Fruit fly (Drosophila melanogaster) whole organism, prepupa: ENCODE data around the gene CalpC.

Experiments
- Blimp-1 ChIP-seq: fragments of 200-800 bp; sonication (Bioruptor generic); optimal IDR thresholded peaks from 3 replicates; lab custom pipeline; 2017; ENCODE audit warnings: missing biosample characterization, missing genetic modification characterization, mild to moderate bottlenecking, moderate library complexity, missing genetic modification reagents
- CG10631 ChIP-seq: fragments of 200-800 bp; sonication (Bioruptor generic); optimal IDR thresholded peaks from 2 replicates; lab custom pipeline; 2016; ENCODE audit warnings: missing biosample characterization, missing genetic modification characterization
- CG10669 ChIP-seq: fragments of 200-800 bp; sonication (Bioruptor generic); optimal IDR thresholded peaks from 3 replicates; lab custom pipeline; 2018; ENCODE audit warnings: missing biosample characterization, mild to moderate bottlenecking, missing genetic modification characterization, moderate library complexity
- CG11294 ChIP-seq: fragments of 200-800 bp; sonication (Bioruptor generic); IDR thresholded peaks from 2 replicates; pipeline ENCODE4 v1.3.6; 2022; ENCODE audit warnings: missing biosample characterization, missing genetic modification characterization
- CG11762 ChIP-seq: fragments of 200-800 bp; sonication (Bioruptor generic); optimal IDR thresholded peaks from 3 replicates; lab custom pipeline; 2016; ENCODE audit warnings: missing biosample characterization, missing genetic modification characterization; ENCODE audit not compliant: insufficient read depth
- CG11902 ChIP-seq: fragments of 200-800 bp; sonication (Bioruptor generic); optimal IDR thresholded peaks from 3 replicates; lab custom pipeline; 2016; ENCODE audit warnings: missing biosample characterization, missing genetic modification characterization
- CG15336 ChIP-seq: fragments of 200-800 bp; sonication (Bioruptor generic); IDR thresholded peaks from 2 replicates; pipeline ENCODE4 v1.3.6; 2022; ENCODE audit warnings: missing biosample characterization, missing genetic modification characterization
- CG1621 ChIP-seq: fragments of 200-800 bp; sonication (Bioruptor generic); optimal IDR thresholded peaks from 3 replicates; lab custom pipeline; 2018; ENCODE audit warnings: missing biosample characterization, mild to moderate bottlenecking, missing genetic modification characterization
- CG16779 ChIP-seq: fragments of 200-800 bp; sonication (Bioruptor generic); optimal IDR thresholded peaks from 3 replicates; lab custom pipeline; 2017; ENCODE audit warnings: missing biosample characterization, mild to moderate bottlenecking, missing genetic modification characterization
- CG3032 ChIP-seq: fragments of 200-800 bp; optimal IDR thresholded peaks from 2 replicates; lab custom pipeline; 2019; ENCODE audit warnings: missing biosample characterization, mild to moderate bottlenecking, missing genetic modification characterization, moderate library complexity
- CG32006 ChIP-seq: fragments of 200-800 bp; sonication (Bioruptor generic); optimal IDR thresholded peaks from 3 replicates; lab custom pipeline; 2017; ENCODE audit warnings: missing biosample characterization, mild to moderate bottlenecking, missing genetic modification characterization
- CG34406 ChIP-seq: fragments of 200-800 bp; sonication (Bioruptor generic); optimal IDR thresholded peaks from 3 replicates; lab custom pipeline; 2016; ENCODE audit warnings: missing biosample characterization, missing genetic modification characterization
- CG3919 ChIP-seq: fragments of 200-800 bp; sonication (Bioruptor generic); optimal IDR thresholded peaks from 3 replicates; lab custom pipeline; 2016; ENCODE audit warnings: missing biosample characterization, missing genetic modification characterization
- CG6163 ChIP-seq: fragments of 200-800 bp; sonication (Bioruptor generic); IDR thresholded peaks from 3 replicates; pipeline ENCODE4 v1.3.6; 2022; ENCODE audit warnings: missing biosample characterization, missing genetic modification characterization
- CG6808 ChIP-seq: fragments of 200-800 bp; sonication (Bioruptor generic); optimal IDR thresholded peaks from 3 replicates; lab custom pipeline; 2017; ENCODE audit warnings: missing biosample characterization, missing genetic modification characterization, mild to moderate bottlenecking, moderate library complexity, missing genetic modification reagents
- CG6854 ChIP-seq: fragments of 200-800 bp; sonication (Bioruptor generic); optimal IDR thresholded peaks from 2 replicates; lab custom pipeline; 2017; ENCODE audit warnings: missing biosample characterization, mild to moderate bottlenecking, missing genetic modification characterization
- CG8319 ChIP-seq: fragments of 200-800 bp; sonication (Bioruptor generic); optimal IDR thresholded peaks from 3 replicates; lab custom pipeline; 2016; ENCODE audit warnings: missing biosample characterization, missing genetic modification characterization
- CG8632 ChIP-seq: fragments of 200-800 bp; sonication (Bioruptor generic); optimal IDR thresholded peaks from 3 replicates; lab custom pipeline; 2016; ENCODE audit warnings: missing biosample characterization, missing genetic modification characterization
- Eip75B ChIP-seq: fragments of 200-800 bp; sonication (Bioruptor generic); optimal IDR thresholded peaks from 3 replicates; lab custom pipeline; 2016; ENCODE audit warnings: missing biosample characterization, missing genetic modification characterization
- Eip78C ChIP-seq: fragments of 200-800 bp; sonication (Bioruptor generic); peaks from one replicate; lab custom pipeline; 2016; ENCODE audit warnings: missing biosample characterization, missing genetic modification characterization
- Eip93F ChIP-seq: fragments of 200-800 bp; sonication (Bioruptor generic); optimal IDR thresholded peaks from 2 replicates; lab custom pipeline; 2016; ENCODE audit warnings: missing biosample characterization, mild to moderate bottlenecking, missing genetic modification characterization
- Ets21C ChIP-seq: fragments of 200-800 bp; sonication (Bioruptor generic); optimal IDR thresholded peaks from 3 replicates; lab custom pipeline; 2016; ENCODE audit warnings: missing biosample characterization, missing genetic modification characterization
- Gug ChIP-seq: fragments of 200-800 bp; sonication (Bioruptor generic); IDR thresholded peaks from 2 replicates; pipeline ENCODE4 v1.3.6; 2022; ENCODE audit warnings: missing biosample characterization, missing genetic modification characterization
- Hr38 ChIP-seq: sonication (Bioruptor generic); optimal IDR thresholded peaks from 2 replicates; lab custom pipeline; 2016; ENCODE audit warnings: missing biosample characterization, missing genetic modification characterization
- Hr39 ChIP-seq: fragments of 200-800 bp; sonication (Bioruptor generic); optimal IDR thresholded peaks from 2 replicates; lab custom pipeline; 2016; ENCODE audit warnings: missing biosample characterization, missing genetic modification characterization
- Hr4 ChIP-seq: fragments of 200-800 bp; sonication (Bioruptor generic); optimal IDR thresholded peaks from 3 replicates; lab custom pipeline; 2016; ENCODE audit warnings: missing biosample characterization, missing genetic modification characterization
- Lpt ChIP-seq: fragments of 200-800 bp; sonication (Bioruptor generic); optimal IDR thresholded peaks from 3 replicates; lab custom pipeline; 2016; ENCODE audit warnings: missing biosample characterization, missing genetic modification characterization
- Met ChIP-seq: fragments of 200-800 bp; sonication (Bioruptor generic); optimal IDR thresholded peaks from 3 replicates; lab custom pipeline; 2016; ENCODE audit warnings: missing biosample characterization, missing genetic modification characterization
- OdsH ChIP-seq: fragments of 200-800 bp; sonication (Bioruptor generic); optimal IDR thresholded peaks from 3 replicates; lab custom pipeline; 2016; ENCODE audit warnings: missing biosample characterization, missing genetic modification characterization
- Smox ChIP-seq: fragments of 200-800 bp; sonication (Bioruptor generic); optimal IDR thresholded peaks from 3 replicates; lab custom pipeline; 2016; ENCODE audit warnings: missing biosample characterization, missing genetic modification characterization
- Sox15 ChIP-seq: fragments of 200-800 bp; sonication (Bioruptor generic); optimal IDR thresholded peaks from 3 replicates; lab custom pipeline; 2016; ENCODE audit warnings: missing biosample characterization, missing genetic modification characterization
- achi ChIP-seq: fragments of 200-800 bp; sonication (Bioruptor generic); optimal IDR thresholded peaks from 3 replicates; lab custom pipeline; 2016; ENCODE audit warnings: missing biosample characterization, missing genetic modification characterization
- acj6 ChIP-seq: fragments of 200-800 bp; sonication (Bioruptor generic); optimal IDR thresholded peaks from 3 replicates; lab custom pipeline; 2016; ENCODE audit warnings: missing biosample characterization, missing genetic modification characterization
- cyc ChIP-seq: fragments of 200-800 bp; sonication (Bioruptor generic); optimal IDR thresholded peaks from 3 replicates; lab custom pipeline; 2016; ENCODE audit warnings: missing biosample characterization, missing genetic modification characterization
- dac ChIP-seq: fragments of 200-800 bp; sonication (Bioruptor generic); optimal IDR thresholded peaks from 2 replicates; lab custom pipeline; 2017; ENCODE audit warnings: missing biosample characterization, mild to moderate bottlenecking, missing genetic modification characterization
- eg ChIP-seq: fragments of 200-800 bp; sonication (Bioruptor generic); IDR thresholded peaks from 3 replicates; pipeline ENCODE4 v1.3.6; 2022; ENCODE audit warnings: missing biosample characterization, missing genetic modification characterization
- esn ChIP-seq: fragments of 200-800 bp; sonication (Bioruptor generic); optimal IDR thresholded peaks from 2 replicates; lab custom pipeline; 2016; ENCODE audit warnings: missing biosample characterization, mild to moderate bottlenecking, missing genetic modification characterization, moderate library complexity
- fd85E ChIP-seq: fragments of 200-800 bp; sonication (Bioruptor generic); optimal IDR thresholded peaks from 3 replicates; lab custom pipeline; 2016; ENCODE audit warnings: missing biosample characterization, missing genetic modification characterization
- fkh ChIP-seq: fragments of 200-800 bp; sonication (Bioruptor generic); optimal IDR thresholded peaks from 3 replicates; lab custom pipeline; 2017; ENCODE audit warnings: missing biosample characterization, mild to moderate bottlenecking, missing genetic modification characterization, moderate library complexity
- lz ChIP-seq: fragments of 200-800 bp; sonication (Bioruptor generic); optimal IDR thresholded peaks from 3 replicates; lab custom pipeline; 2016; ENCODE audit warnings: missing biosample characterization, missing genetic modification characterization
- net ChIP-seq: fragments of 200-800 bp; sonication (Bioruptor generic); optimal IDR thresholded peaks from 3 replicates; lab custom pipeline; 2016; ENCODE audit warnings: missing biosample characterization, missing genetic modification characterization
- pdm3 ChIP-seq: fragments of 200-800 bp; sonication (Bioruptor generic); optimal IDR thresholded peaks from 3 replicates; lab custom pipeline; 2016; ENCODE audit warnings: missing biosample characterization, missing genetic modification characterization
- salr ChIP-seq, 2 experiments: fragments of 200-800 bp; sonication (Bioruptor generic); optimal IDR thresholded peaks; 3 replicates each; lab custom pipeline; 2016 to 2018; ENCODE audit warnings: missing biosample characterization in 2 of 2, missing genetic modification characterization in 2 of 2, mild to moderate bottlenecking in 1 of 2
- spab ChIP-seq: fragments of 200-800 bp; sonication (Bioruptor generic); optimal IDR thresholded peaks from 2 replicates; lab custom pipeline; 2017; ENCODE audit warnings: missing biosample characterization, mild to moderate bottlenecking, missing genetic modification characterization, missing genetic modification reagents
- vri ChIP-seq: fragments of 200-800 bp; sonication (Bioruptor generic); optimal IDR thresholded peaks from 3 replicates; lab custom pipeline; 2016; ENCODE audit warnings: missing biosample characterization, mild to moderate bottlenecking, missing genetic modification characterization

Gene CalpC

DNA sequence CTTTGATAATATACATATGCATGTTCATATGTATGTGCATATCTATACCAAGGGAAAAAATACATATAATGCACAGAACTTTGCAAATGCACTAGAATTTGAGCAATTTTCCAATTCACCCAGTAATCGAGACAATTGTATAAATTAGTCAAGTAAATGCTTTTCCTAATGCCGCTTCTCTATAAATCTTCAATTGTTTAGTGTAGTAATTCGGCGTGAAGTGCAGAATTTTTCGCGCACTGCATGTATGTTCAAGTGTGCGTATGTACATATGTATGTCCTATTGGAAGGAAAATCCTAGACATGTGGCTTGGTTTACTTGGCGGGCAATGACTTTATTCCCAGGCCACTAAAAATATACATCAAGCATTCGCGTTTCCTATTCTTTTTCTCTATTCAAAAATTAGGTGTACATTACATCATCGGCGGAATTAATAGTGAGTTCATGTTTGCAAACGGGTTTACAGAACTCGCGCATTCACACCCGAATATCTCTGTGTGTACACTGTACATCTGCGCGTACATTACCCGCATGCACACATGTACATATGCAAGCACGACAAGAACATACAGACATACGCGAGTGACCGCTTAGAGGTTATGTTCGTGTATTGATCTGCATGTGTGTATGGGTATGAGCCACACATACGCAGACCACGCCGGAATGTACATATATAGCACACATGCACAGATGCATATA is 6.6 kb upstream of the CalpC start (continued):
- TF ChIP-seq salr (GFP tag; optimal IDR thresholded peaks at IDR 0.05; lab: Kevin White, UChicago) (no peak), acj6 (GFP tag; lab: Kevin White, UChicago) (peak; percentile 82), Smox (GFP tag; lab: Kevin White, UChicago) (no peak), dac (peak; percentile 45), Eip75B (GFP tag; lab: Kevin White, UChicago) (peak; percentile 78), OdsH (GFP tag; lab: Kevin White, UChicago) (peak; percentile 79), CG10631 (GFP tag; lab: Kevin White, UChicago) (peak; percentile 86), CG6163 (GFP tag; lab: Robert Waterston, UW) (peak; percentile 82), CG15336 (peak; percentile 75), Eip93F (GFP tag; lab: Kevin White, UChicago) (no peak), fkh (GFP tag; lab: Kevin White, UChicago) (peak; percentile 83), CG11762 (GFP tag; lab: Kevin White, UChicago) (peak; percentile 69), Blimp-1 (GFP tag; lab: Kevin White, UChicago) (no peak), CG8319 (GFP tag; lab: Kevin White, UChicago) (peak; percentile 57), CG32006 (GFP tag; lab: Kevin White, UChicago) (peak; percentile 77), spab (GFP tag; lab: Kevin White, UChicago) (peak; percentile 58), esn (GFP tag; lab: Kevin White, UChicago) (peak; percentile 70), Eip78C (GFP tag; lab: Kevin White, UChicago) (peak; percentile 95), CG16779 (tag; lab: Kevin White, UChicago) (no peak), CG3032 (peak; percentile 76), eg (GFP tag; lab: Robert Waterston, UW) (peak; percentile 78; the same call in 2 of the 3 replicates), CG6854 (GFP tag; lab: Kevin White, UChicago) (no peak), pdm3 (peak; percentile 85), Hr39 (GFP tag; lab: Kevin White, UChicago) (peak; percentile 73), Hr38 (GFP tag; lab: Kevin White, UChicago) (no peak), CG34406 (GFP tag; lab: Kevin White, UChicago) (peak; percentile 40), CG8632 (GFP tag; lab: Kevin White, UChicago) (peak; percentile 67), CG3919 (GFP tag; lab: Kevin White, UChicago) (no peak), CG10669 (GFP tag; lab: Kevin White, UChicago) (peak; percentile 82), Lpt (peak; percentile 72), Ets21C (GFP tag; lab: Kevin White, UChicago) (peak; percentile 50), achi (GFP tag; lab: Kevin White, UChicago) (no peak), Gug (GFP tag; lab: Robert Waterston, UW) (peak; percentile 76)

DNA sequence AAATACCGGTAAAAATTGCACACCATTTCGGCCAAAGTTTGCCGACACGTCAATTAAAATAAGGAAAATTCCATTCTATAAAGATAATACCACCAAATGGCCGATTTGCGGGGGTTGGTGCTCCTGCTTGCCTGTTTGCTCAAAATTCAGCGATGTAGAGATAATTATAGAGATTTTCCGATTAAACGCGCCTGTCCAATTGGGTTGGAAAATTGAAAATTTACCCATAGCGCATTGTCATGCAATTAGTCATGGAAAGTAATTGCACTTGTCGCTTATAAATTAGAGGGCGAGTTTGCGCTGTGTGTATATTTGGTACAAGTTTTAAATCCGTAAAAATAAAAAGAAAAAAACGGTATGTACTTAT is 6.0 kb upstream of the CalpC start:
- TF ChIP-seq CG6163 (GFP tag; lab: Robert Waterston, UW) (no peak), pdm3 (no peak)

DNA sequence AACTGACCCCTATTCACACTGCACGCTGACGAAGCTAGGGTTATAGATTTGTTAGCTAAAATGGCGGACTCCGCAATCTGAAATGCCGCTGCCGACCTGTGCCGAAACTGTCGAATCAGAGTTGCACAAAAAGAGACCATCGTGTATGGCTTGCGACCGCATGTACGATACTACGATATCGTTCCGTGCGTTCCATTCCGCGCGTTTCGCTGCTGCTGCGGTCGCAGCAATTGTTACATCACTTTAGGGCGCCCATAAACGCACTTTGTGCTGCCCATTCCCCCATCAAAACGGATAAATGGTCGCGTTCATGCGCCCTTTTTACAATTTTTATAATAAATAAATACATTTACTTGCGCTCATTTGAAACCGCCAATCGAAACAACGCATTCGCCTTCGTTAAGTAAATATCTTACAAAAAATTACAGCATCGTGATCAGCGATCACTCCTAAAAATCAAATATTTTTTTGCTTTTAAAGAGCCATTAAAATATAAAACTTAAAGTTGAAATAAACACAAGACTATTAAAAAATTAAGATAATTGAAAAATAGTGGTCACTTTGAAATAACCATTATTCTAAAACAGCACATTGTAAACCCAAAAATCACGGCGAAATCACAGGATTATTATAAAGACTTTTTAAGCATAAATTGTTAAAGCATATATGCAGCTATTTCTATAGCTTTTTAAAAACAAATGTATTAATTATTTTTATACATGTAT is 5.2 kb upstream of the CalpC start, which contains the start of gene Cyp1:
Cyp1 (minus strand) TSS at position 174 of the 725 bp plus-strand sequence.
- TF ChIP-seq esn (GFP tag; lab: Kevin White, UChicago): no peak
- TF ChIP-seq CG6808: peak; percentile 33
- peak; percentile 13 for TF ChIP-seq CG11902
- no peak for TF ChIP-seq Gug (GFP tag; lab: Robert Waterston, UW)
- no peak for TF ChIP-seq Hr4 (GFP tag; lab: Kevin White, UChicago)
- TF ChIP-seq dac: no peak
- TF ChIP-seq Met (GFP tag; lab: Kevin White, UChicago): no peak
- peak; percentile 11 for TF ChIP-seq cyc (GFP tag; lab: Kevin White, UChicago)
- no peak for TF ChIP-seq CG32006 (GFP tag; lab: Kevin White, UChicago)
- peak; percentile 12 for TF ChIP-seq CG6854 (GFP tag; lab: Kevin White, UChicago)
- TF ChIP-seq CG6163 (GFP tag; lab: Robert Waterston, UW): peak; percentile 64; the same call in 1 of the 3 replicates
- no peak for TF ChIP-seq fd85E (GFP tag; lab: Kevin White, UChicago)
- no peak for TF ChIP-seq net (GFP tag; lab: Kevin White, UChicago)
- TF ChIP-seq CG11294 (GFP tag; lab: Robert Waterston, UW): peak; percentile 22; the same call in 1 of the 2 replicates
- peak; percentile 52 for TF ChIP-seq CG1621 (tag; lab: Kevin White, UChicago)
- TF ChIP-seq Lpt: peak; percentile 2
- peak; percentile 88 for TF ChIP-seq vri (GFP tag; lab: Kevin White, UChicago)
- peak; percentile 27 for TF ChIP-seq achi (GFP tag; lab: Kevin White, UChicago)
- TF ChIP-seq Blimp-1 (GFP tag; lab: Kevin White, UChicago): no peak
- TF ChIP-seq Sox15 (GFP tag; lab: Kevin White, UChicago): peak; percentile 20
- TF ChIP-seq lz (GFP tag; lab: Kevin White, UChicago): peak; percentile 43
- TF ChIP-seq Eip78C (GFP tag; lab: Kevin White, UChicago): peak; percentile 76
- TF ChIP-seq CG10631 (GFP tag; lab: Kevin White, UChicago): no peak
